Worm (Caenorhabditis elegans): ENCODE results near the gene ZK1290.11.

ce11 chrII:7548044-7548443 is 13.3 kb downstream of the ZK1290.11 start, which contains the start of gene fbxa-224:
- TF ChIP-seq mls-2 (tag; optimal IDR thresholded peaks at IDR 0.05) (no peak), elt-3 (tag; optimal IDR thresholded peaks at IDR 0.05) (no peak), unc-39 (tag; optimal IDR thresholded peaks at IDR 0.05) (no peak), nhr-12 (tag; optimal IDR thresholded peaks at IDR 0.05) (no peak), nhr-76 (tag; optimal IDR thresholded peaks at IDR 0.05) (no peak), mep-1 (tag; optimal IDR thresholded peaks at IDR 0.05) (no peak), drap-1 (GFP tag; optimal IDR thresholded peaks at IDR 0.05) (no peak), unc-120 (tag; optimal IDR thresholded peaks at IDR 0.05; ENCODE audit: poor library complexity, severe bottlenecking) (no peak)
